Fruit fly (Drosophila melanogaster) whole organism, pupa: Measurements from ENCODE around the gene cv-c.

ENCODE experiments used
- CG10348 ChIP-seq: fragments of 200-800 bp; sonication (Bioruptor generic); IDR thresholded peaks from 2 replicates; pipeline ENCODE4 v1.3.6; 2022; ENCODE audit warnings: missing biosample characterization, missing genetic modification characterization
- CG15710 ChIP-seq: fragments of 200-800 bp; sonication (Bioruptor generic); optimal IDR thresholded peaks from 2 replicates; lab custom pipeline; 2018; ENCODE audit warnings: missing biosample characterization, mild to moderate bottlenecking, missing genetic modification characterization, moderate library complexity
- CG17806 ChIP-seq: fragments of 200-800 bp; sonication (Bioruptor generic); optimal IDR thresholded peaks from 2 replicates; lab custom pipeline; 2018; ENCODE audit warnings: missing biosample characterization, mild to moderate bottlenecking, missing genetic modification characterization, moderate library complexity
- CG32121 ChIP-seq: fragments of 200-800 bp; sonication (Bioruptor generic); IDR thresholded peaks from 2 replicates; pipeline ENCODE4 v1.3.6; 2022; ENCODE audit warnings: missing biosample characterization, missing genetic modification characterization
- CG34367 ChIP-seq: fragments of 200-800 bp; sonication (Bioruptor generic); optimal IDR thresholded peaks from 2 replicates; lab custom pipeline; 2018; ENCODE audit warnings: missing biosample characterization, mild to moderate bottlenecking, missing genetic modification characterization
- CG8159 ChIP-seq: fragments of 200-800 bp; sonication (Bioruptor generic); optimal IDR thresholded peaks from 3 replicates; lab custom pipeline; 2018; ENCODE audit warnings: missing biosample characterization, mild to moderate bottlenecking, missing genetic modification characterization, moderate library complexity
- CG8301 ChIP-seq: fragments of 200-800 bp; sonication (Bioruptor generic); optimal IDR thresholded peaks from 2 replicates; lab custom pipeline; 2018; ENCODE audit warnings: missing biosample characterization, mild to moderate bottlenecking, missing genetic modification characterization
- EcR ChIP-seq: fragments of 200-800 bp; sonication (Bioruptor generic); optimal IDR thresholded peaks from 3 replicates; lab custom pipeline; 2019; ENCODE audit warnings: missing biosample characterization, missing genetic modification characterization, mild to moderate bottlenecking, moderate library complexity, missing genetic modification reagents
- Ets98B ChIP-seq: fragments of 200-800 bp; sonication (Bioruptor generic); IDR thresholded peaks from 2 replicates; pipeline ENCODE4 v1.3.6; 2022; ENCODE audit warnings: missing biosample characterization, missing genetic modification characterization
- Pif1A ChIP-seq: fragments of 200-800 bp; sonication (Bioruptor generic); optimal IDR thresholded peaks from 3 replicates; lab custom pipeline; 2016; ENCODE audit warnings: missing biosample characterization, missing genetic modification characterization
- Pif1B ChIP-seq: fragments of 200-800 bp; sonication (Bioruptor generic); optimal IDR thresholded peaks from 3 replicates; lab custom pipeline; 2016; ENCODE audit warnings: missing biosample characterization, missing genetic modification characterization
- fd96Ca ChIP-seq: fragments of 200-800 bp; sonication (Bioruptor generic); IDR thresholded peaks from 3 replicates; pipeline ENCODE4 v1.3.6; 2022; ENCODE audit warnings: missing biosample characterization, missing genetic modification characterization

dm6 chr3R:14474073-14474722, 7.3 kb downstream of the cv-c start:
- TF ChIP-seq CG10348 (GFP tag; lab: Robert Waterston, UW) (no peak), Pif1B (GFP tag; lab: Kevin White, UChicago) (no peak), Ets98B (no peak), CG17806 (tag; lab: Kevin White, UChicago) (no peak), EcR (GFP tag; lab: Kevin White, UChicago) (peak; percentile 89), CG15710 (tag; lab: Kevin White, UChicago) (peak; percentile 6), Pif1A (GFP tag; lab: Kevin White, UChicago) (no peak), fd96Ca (no peak), CG8159 (tag; lab: Kevin White, UChicago) (no peak), CG8301 (tag; lab: Kevin White, UChicago) (no peak), CG32121 (GFP tag; lab: Robert Waterston, UW) (no peak), CG34367 (tag; lab: Kevin White, UChicago) (no peak)
